Fruit fly (Drosophila melanogaster) whole organism, embryonic: Measurements from ENCODE around the gene vari.

ENCODE experiments used
- B-H1 ChIP-seq: fragments of 200-800 bp; sonication (Bioruptor generic); IDR thresholded peaks from 3 replicates; pipeline ENCODE4 v1.3.6; 2022; ENCODE audit warnings: missing biosample characterization, missing genetic modification characterization
- Bteb2 ChIP-seq: fragments of 200-800 bp; sonication (Bioruptor generic); optimal IDR thresholded peaks from 2 replicates; lab custom pipeline; 2016; ENCODE audit warnings: missing biosample characterization, missing genetic modification characterization
- CG11504 ChIP-seq: fragments of 200-800 bp; sonication (Bioruptor generic); optimal IDR thresholded peaks from 3 replicates; lab custom pipeline; 2019; ENCODE audit warnings: missing biosample characterization, mild to moderate bottlenecking, missing genetic modification characterization, moderate library complexity
- CG12236 ChIP-seq: fragments of 200-800 bp; sonication (Bioruptor generic); optimal IDR thresholded peaks from 2 replicates; lab custom pipeline; 2016; ENCODE audit warnings: missing biosample characterization, missing genetic modification characterization
- CG12391 ChIP-seq: fragments of 200-800 bp; sonication (Bioruptor generic); optimal IDR thresholded peaks from 3 replicates; lab custom pipeline; 2018; ENCODE audit warnings: missing biosample characterization, mild to moderate bottlenecking, missing genetic modification characterization, moderate library complexity
- CG13424 ChIP-seq: fragments of 200-800 bp; sonication (Bioruptor generic); optimal IDR thresholded peaks from 2 replicates; lab custom pipeline; 2019; ENCODE audit warnings: missing biosample characterization, mild to moderate bottlenecking, missing genetic modification characterization, moderate library complexity
- CG14050 ChIP-seq: fragments of 200-800 bp; sonication (Bioruptor generic); IDR thresholded peaks from 3 replicates; pipeline ENCODE4 v1.3.6; 2022; ENCODE audit warnings: missing biosample characterization, missing genetic modification characterization
- CG14710 ChIP-seq: fragments of 200-800 bp; sonication (Bioruptor generic); optimal IDR thresholded peaks from 3 replicates; lab custom pipeline; 2019; ENCODE audit warnings: missing biosample characterization, mild to moderate bottlenecking, missing genetic modification characterization, moderate library complexity
- CG15269 ChIP-seq: fragments of 200-800 bp; sonication (Bioruptor generic); optimal IDR thresholded peaks from 2 replicates; lab custom pipeline; 2018; ENCODE audit warnings: missing biosample characterization, mild to moderate bottlenecking, missing genetic modification characterization, moderate library complexity
- CG1602 ChIP-seq: fragments of 200-800 bp; sonication (Bioruptor generic); optimal IDR thresholded peaks from 3 replicates; lab custom pipeline; 2016; ENCODE audit warnings: missing biosample characterization, missing genetic modification characterization
- CG17361 ChIP-seq: fragments of 200-800 bp; sonication (Bioruptor generic); IDR thresholded peaks from 3 replicates; pipeline ENCODE4 v1.3.6; 2022; ENCODE audit warnings: missing biosample characterization, missing genetic modification characterization
- CG17829 ChIP-seq: fragments of 200-800 bp; optimal IDR thresholded peaks from 2 replicates; lab custom pipeline; 2019; ENCODE audit warnings: missing biosample characterization, mild to moderate bottlenecking, missing genetic modification characterization, moderate library complexity
- CG18011 ChIP-seq: fragments of 200-800 bp; sonication (Bioruptor generic); optimal IDR thresholded peaks from 2 replicates; lab custom pipeline; 2017; ENCODE audit warnings: missing biosample characterization, missing genetic modification characterization, mild to moderate bottlenecking, moderate library complexity, missing genotype
- CG2199 ChIP-seq: fragments of 200-800 bp; sonication (Bioruptor generic); IDR thresholded peaks from 3 replicates; pipeline ENCODE4 v1.3.6; 2022; ENCODE audit warnings: missing biosample characterization, missing genetic modification characterization
- CG33557 ChIP-seq: fragments of 200-800 bp; sonication (Bioruptor generic); optimal IDR thresholded peaks from 2 replicates; lab custom pipeline; 2019; ENCODE audit warnings: missing biosample characterization, mild to moderate bottlenecking, missing genetic modification characterization, moderate library complexity
- CG34422 ChIP-seq: fragments of 200-800 bp; sonication (Bioruptor generic); IDR thresholded peaks from 3 replicates; pipeline ENCODE4 v1.3.6; 2022; ENCODE audit warnings: missing biosample characterization, missing genetic modification characterization
- CG4328 ChIP-seq: fragments of 200-800 bp; sonication (Bioruptor generic); optimal IDR thresholded peaks from 3 replicates; lab custom pipeline; 2017; ENCODE audit warnings: missing biosample characterization, missing genetic modification reagents, missing genetic modification characterization
- CG6689 ChIP-seq: fragments of 200-800 bp; sonication (Bioruptor generic); IDR thresholded peaks from 2 replicates; pipeline ENCODE4 v1.3.6; 2022; ENCODE audit warnings: missing biosample characterization, missing genetic modification characterization
- CG6765 ChIP-seq: fragments of 200-800 bp; sonication (Bioruptor generic); optimal IDR thresholded peaks from 3 replicates; lab custom pipeline; 2017; ENCODE audit warnings: missing biosample characterization, mild to moderate bottlenecking, missing genetic modification characterization
- CG7271 ChIP-seq: fragments of 200-800 bp; sonication (Bioruptor generic); optimal IDR thresholded peaks from 2 replicates; lab custom pipeline; 2018; ENCODE audit warnings: missing biosample characterization, mild to moderate bottlenecking, missing genetic modification characterization, moderate library complexity
- CG7786 ChIP-seq: fragments of 200-800 bp; sonication (Bioruptor generic); optimal IDR thresholded peaks from 2 replicates; lab custom pipeline; 2016; ENCODE audit warnings: missing biosample characterization, missing genetic modification characterization
- CG8089 ChIP-seq: fragments of 200-800 bp; sonication (Bioruptor generic); optimal IDR thresholded peaks from 3 replicates; lab custom pipeline; 2016; ENCODE audit warnings: missing biosample characterization, missing genetic modification characterization
- CG8765 ChIP-seq: fragments of 200-800 bp; sonication (Bioruptor generic); IDR thresholded peaks from 2 replicates; pipeline ENCODE4 v1.3.6; 2022; ENCODE audit warnings: missing biosample characterization, missing genetic modification characterization
- CG8924 ChIP-seq: fragments of 200-800 bp; optimal IDR thresholded peaks from 3 replicates; lab custom pipeline; 2019; ENCODE audit warnings: missing biosample characterization, mild to moderate bottlenecking, missing genetic modification characterization, moderate library complexity
- D ChIP-seq, 2 experiments: fragments of 200-800 bp in 1 of 2; fragments of >200 bp in 1 of 2; sonication (Bioruptor generic) in 1 of 2; optimal IDR thresholded peaks; 2 replicates in 1 of 2; 3 replicates in 1 of 2; lab custom pipeline; 2017; ENCODE audit warnings: mild to moderate bottlenecking in 1 of 2, missing biosample characterization in 1 of 2, missing genetic modification characterization in 1 of 2, missing genetic modification reagents in 1 of 2
- Dll ChIP-seq: fragments of 200-800 bp; sonication (Bioruptor generic); IDR thresholded peaks from 4 replicates; pipeline ENCODE4 v1.3.6; 2022; ENCODE audit warnings: missing biosample characterization, missing genetic modification characterization; ENCODE audit not compliant: partially characterized antibody
- Drgx ChIP-seq: fragments of 200-800 bp; sonication (Bioruptor generic); IDR thresholded peaks from 2 replicates; pipeline ENCODE4 v1.3.6; 2022; ENCODE audit warnings: missing biosample characterization, missing genetic modification characterization
- Eip74EF ChIP-seq, 2 experiments: fragments of 200-800 bp in 1 of 2; fragments of >200 bp in 1 of 2; sonication (Bioruptor generic) in 1 of 2; optimal IDR thresholded peaks; 2 replicates each; lab custom pipeline; 2017 to 2019; ENCODE audit warnings: missing biosample characterization in 2 of 2, missing genetic modification characterization in 2 of 2, mild to moderate bottlenecking in 1 of 2, moderate library complexity in 1 of 2
- Hmr ChIP-seq: fragments of 200-800 bp; sonication (Bioruptor generic); optimal IDR thresholded peaks from 3 replicates; lab custom pipeline; 2017; ENCODE audit warnings: mild to moderate bottlenecking, missing biosample characterization, missing genetic modification reagents, missing genetic modification characterization
- Hr51 ChIP-seq, 2 experiments: fragments of 200-800 bp; sonication (Bioruptor generic); optimal IDR thresholded peaks; 2 replicates in 1 of 2; 3 replicates in 1 of 2; lab custom pipeline; 2016 to 2018; ENCODE audit warnings: missing biosample characterization in 2 of 2, missing genetic modification characterization in 2 of 2, mild to moderate bottlenecking in 1 of 2, moderate library complexity in 1 of 2
- Hsf ChIP-seq: fragments of 200-800 bp; sonication (Bioruptor generic); optimal IDR thresholded peaks from 3 replicates; lab custom pipeline; 2016; ENCODE audit warnings: missing biosample characterization, missing genetic modification characterization
- Jarid2 ChIP-seq: fragments of 200-800 bp; sonication (Bioruptor generic); optimal IDR thresholded peaks from 3 replicates; lab custom pipeline; 2017; ENCODE audit warnings: mild to moderate bottlenecking, missing biosample characterization, missing genetic modification reagents, missing genetic modification characterization
- MTF-1 ChIP-seq: fragments of 200-800 bp; sonication (Bioruptor generic); optimal IDR thresholded peaks from 2 replicates; lab custom pipeline; 2018; ENCODE audit warnings: missing biosample characterization, mild to moderate bottlenecking, missing genetic modification characterization, borderline replicate concordance
- Mad ChIP-seq: fragments of 200-800 bp; sonication (Bioruptor generic); optimal IDR thresholded peaks from 2 replicates; lab custom pipeline; 2016; ENCODE audit warnings: missing biosample characterization, missing genetic modification characterization
- Nf-YC ChIP-seq: fragments of 200-800 bp; optimal IDR thresholded peaks from 3 replicates; lab custom pipeline; 2019; ENCODE audit warnings: missing biosample characterization, mild to moderate bottlenecking, missing genetic modification characterization, moderate library complexity
- PHDP ChIP-seq: fragments of 200-800 bp; sonication (Bioruptor generic); optimal IDR thresholded peaks from 3 replicates; lab custom pipeline; 2018; ENCODE audit warnings: missing biosample characterization, mild to moderate bottlenecking, missing genetic modification characterization, moderate library complexity
- dimm ChIP-seq: fragments of 200-800 bp; sonication (Bioruptor generic); IDR thresholded peaks from 2 replicates; pipeline ENCODE4 v1.3.6; 2022; ENCODE audit warnings: missing biosample characterization, missing genetic modification characterization
- ewg ChIP-seq: fragments of 200-800 bp; sonication (Bioruptor generic); optimal IDR thresholded peaks from 3 replicates; lab custom pipeline; 2017; ENCODE audit warnings: mild to moderate bottlenecking, missing biosample characterization, missing genetic modification reagents, missing genetic modification characterization
- fd3F ChIP-seq: fragments of 200-800 bp; sonication (Bioruptor generic); optimal IDR thresholded peaks from 2 replicates; lab custom pipeline; 2018; ENCODE audit warnings: missing biosample characterization, mild to moderate bottlenecking, missing genetic modification characterization, moderate library complexity
- jigr1 ChIP-seq: fragments of 200-800 bp; sonication (Bioruptor generic); IDR thresholded peaks from 3 replicates; pipeline ENCODE4 v1.3.6; 2022; ENCODE audit warnings: missing biosample characterization, missing genetic modification characterization
- nau ChIP-seq: fragments of 200-800 bp; sonication (Bioruptor generic); optimal IDR thresholded peaks from 3 replicates; lab custom pipeline; 2017; ENCODE audit warnings: missing biosample characterization, mild to moderate bottlenecking, missing genetic modification characterization, missing genetic modification reagents
- otp ChIP-seq: fragments of 200-800 bp; sonication (Bioruptor generic); IDR thresholded peaks from 3 replicates; pipeline ENCODE4, ENCODE4 v1.3.6; 2022; ENCODE audit warnings: missing biosample characterization, missing genetic modification characterization
- sens ChIP-seq: fragments of 200-800 bp; sonication (Bioruptor generic); peaks from one replicate; lab custom pipeline; 2016; ENCODE audit warnings: missing biosample characterization, missing genetic modification characterization
- sima ChIP-seq: fragments of 200-800 bp; sonication (Bioruptor generic); optimal IDR thresholded peaks from 2 replicates; lab custom pipeline; 2016; ENCODE audit warnings: missing biosample characterization, missing genetic modification characterization
- sqz ChIP-seq: fragments of 200-800 bp; sonication (Bioruptor generic); optimal IDR thresholded peaks from 3 replicates; lab custom pipeline; 2018; ENCODE audit warnings: missing biosample characterization, mild to moderate bottlenecking, missing genetic modification characterization
- tio ChIP-seq: fragments of 200-800 bp; sonication (Bioruptor generic); optimal IDR thresholded peaks from 2 replicates; lab custom pipeline; 2017; ENCODE audit warnings: missing biosample characterization, missing genetic modification characterization, inconsistent platforms
- usp ChIP-seq: fragments of >200 bp; optimal IDR thresholded peaks from 2 replicates; lab custom pipeline; 2017; ENCODE audit warnings: missing biosample characterization, missing genetic modification characterization

The vari gene

DNA sequence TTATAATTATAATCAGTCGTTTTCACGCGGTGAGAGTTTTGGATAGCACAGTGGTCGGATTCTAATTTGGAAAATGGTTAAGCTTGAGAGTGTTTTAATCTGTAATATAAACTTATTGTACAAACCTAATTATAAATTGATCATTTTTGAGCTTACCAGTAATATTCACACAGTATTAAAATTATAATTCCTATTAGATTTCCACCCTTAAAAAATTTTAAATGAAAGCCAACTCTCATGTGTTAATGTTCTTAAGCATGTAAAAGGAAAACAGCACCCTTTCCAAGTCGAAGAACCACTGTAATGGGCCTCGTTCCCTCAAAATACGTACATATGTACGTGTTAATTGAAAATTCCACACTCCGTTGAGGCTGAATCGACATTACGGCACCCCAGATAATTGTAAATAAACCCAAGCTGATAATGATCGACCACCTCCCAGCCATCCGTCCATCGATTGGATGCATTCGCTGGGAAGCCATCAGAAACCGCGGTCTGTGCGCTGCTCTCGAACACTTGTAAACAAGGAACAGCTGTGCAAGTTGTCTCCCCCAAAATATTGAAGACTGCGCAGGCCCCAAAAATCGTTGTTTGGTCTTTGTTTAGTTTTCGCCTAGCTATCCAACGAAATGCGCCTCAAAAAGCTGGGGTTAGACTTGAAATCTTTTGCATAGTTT lies 36.9 kb downstream of the vari start (continued):
- TF ChIP-seq D (optimal IDR thresholded peaks at IDR 0.05; lab: Kevin White, UChicago), result no peak
- peak; percentile 35 for TF ChIP-seq D (GFP tag; optimal IDR thresholded peaks at IDR 0.05; lab: Kevin White, UChicago)
- TF ChIP-seq CG12236 (GFP tag; lab: Kevin White, UChicago), result no peak
- TF ChIP-seq CG8924 (tag; lab: Kevin White, UChicago), result peak; percentile 61
- TF ChIP-seq B-H1 (GFP tag; lab: Robert Waterston, UW), result no peak
- TF ChIP-seq CG12391, result peak; percentile 63
- TF ChIP-seq Eip74EF (GFP tag; optimal IDR thresholded peaks at IDR 0.05; lab: Kevin White, UChicago), result peak in 1 of 2 experiments; percentile 9
- no peak for TF ChIP-seq dimm
- no peak for TF ChIP-seq CG34422 (GFP tag; lab: Robert Waterston, UW)
- peak; percentile 21 for TF ChIP-seq CG6765 (GFP tag; lab: Kevin White, UChicago)
- TF ChIP-seq CG13424 (tag; lab: Kevin White, UChicago), result peak; percentile 58
- 0 out of 3 replicates have a peak, but pooled peaks have one; percentile 34 for TF ChIP-seq CG2199 (GFP tag; lab: Robert Waterston, UW)
- peak; percentile 43 for TF ChIP-seq fd3F (GFP tag; lab: Kevin White, UChicago)
- peak; percentile 33 for TF ChIP-seq tio (GFP tag; lab: Kevin White, UChicago)
- peak; percentile 51 for TF ChIP-seq Hmr (GFP tag; lab: Kevin White, UChicago)
- peak in 1 of 2 experiments; percentile 67 for TF ChIP-seq Hr51 (GFP tag; optimal IDR thresholded peaks at IDR 0.05; lab: Kevin White, UChicago)
- peak; percentile 69 for TF ChIP-seq CG15269
- no peak for TF ChIP-seq MTF-1 (GFP tag; lab: Kevin White, UChicago)
- TF ChIP-seq CG1602 (GFP tag; lab: Kevin White, UChicago), result peak; percentile 40
- TF ChIP-seq CG33557 (GFP tag; lab: Kevin White, UChicago), result peak; percentile 24
- peak; percentile 13 for TF ChIP-seq Nf-YC
- no peak for TF ChIP-seq usp
- peak; percentile 65 for TF ChIP-seq ewg (GFP tag; lab: Kevin White, UChicago)
- 0 out of 3 replicates have a peak, but pooled peaks have one; percentile 44 for TF ChIP-seq otp (GFP tag; lab: Robert Waterston, UW)
- 0 out of 2 replicates have a peak, but pooled peaks have one; percentile 28 for TF ChIP-seq CG8765 (GFP tag; lab: Robert Waterston, UW)
- peak; percentile 58 for TF ChIP-seq PHDP (tag; lab: Kevin White, UChicago)
- peak; percentile 72 for TF ChIP-seq sens (GFP tag; lab: Kevin White, UChicago)
- TF ChIP-seq CG14050 (GFP tag; lab: Robert Waterston, UW), result no peak
- TF ChIP-seq CG17361 (GFP tag; lab: Robert Waterston, UW), result 0 out of 3 replicates have a peak, but pooled peaks have one; percentile 9
- TF ChIP-seq CG4328 (GFP tag; lab: Kevin White, UChicago), result peak; percentile 39
- peak; percentile 77 for TF ChIP-seq CG11504 (tag; lab: Kevin White, UChicago)
- TF ChIP-seq nau (GFP tag; lab: Kevin White, UChicago), result peak; percentile 8
- peak; percentile 27 for TF ChIP-seq Hsf (GFP tag; lab: Kevin White, UChicago)

DNA sequence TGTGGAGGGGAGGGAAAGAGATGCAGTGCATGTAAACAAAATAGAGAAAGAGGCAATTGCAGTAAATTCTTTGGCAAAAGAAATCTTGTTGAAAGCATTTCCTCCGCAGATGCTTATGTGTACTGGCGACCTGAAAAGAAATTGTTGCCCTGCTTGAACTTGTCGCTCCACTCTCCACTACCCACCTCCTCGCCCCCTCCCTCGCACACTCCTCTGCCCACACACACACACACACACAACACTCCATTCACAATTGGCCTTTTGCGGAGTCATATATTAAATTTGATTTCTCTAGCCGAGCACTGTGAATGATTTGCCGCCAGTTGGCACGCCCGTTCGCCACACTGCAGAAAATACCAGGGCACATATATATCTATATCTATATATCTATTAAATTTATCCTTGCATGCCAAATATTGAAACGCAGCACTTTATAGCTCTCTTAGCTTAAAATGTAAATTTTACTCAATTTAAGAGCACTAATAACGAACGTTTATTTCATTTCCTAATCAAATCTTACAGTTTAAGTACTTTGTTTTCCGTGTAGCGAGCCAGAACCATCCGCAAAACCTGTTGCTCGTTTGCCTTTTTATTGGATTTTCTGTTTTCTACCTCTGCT lies 37.9 kb downstream of the vari start:
- TF ChIP-seq Drgx, result peak; percentile 86
- TF ChIP-seq Dll (GFP tag; lab: Robert Waterston, UW), result no peak
- peak; percentile 72 for TF ChIP-seq CG17829 (tag; lab: Kevin White, UChicago)
- TF ChIP-seq CG6689 (GFP tag; lab: Robert Waterston, UW), result peak; percentile 68
- peak; percentile 60 for TF ChIP-seq Bteb2
- TF ChIP-seq CG18011 (GFP tag; lab: Kevin White, UChicago), result peak; percentile 9
- TF ChIP-seq CG14710 (tag; lab: Kevin White, UChicago), result peak; percentile 29
- no peak for TF ChIP-seq sqz (GFP tag; lab: Kevin White, UChicago)
- no peak for TF ChIP-seq CG7271
- TF ChIP-seq CG7786 (GFP tag; lab: Kevin White, UChicago), result no peak
- TF ChIP-seq Mad (GFP tag; lab: Kevin White, UChicago), result peak; percentile 56
- peak; percentile 49 for TF ChIP-seq Jarid2 (GFP tag; lab: Kevin White, UChicago)
- TF ChIP-seq tio (GFP tag; lab: Kevin White, UChicago), result peak; percentile 57
- TF ChIP-seq CG8089 (GFP tag; lab: Kevin White, UChicago), result no peak
- TF ChIP-seq jigr1 (GFP tag; lab: Robert Waterston, UW), result no peak
- no peak for TF ChIP-seq sima (GFP tag; lab: Kevin White, UChicago)
